Fruit fly (Drosophila melanogaster) whole organism, embryonic: ENCODE results near the gene CG34384.
A peak's percentile ranks its signal among the peaks of the same experiment; 100 is the strongest.

Experiments used
- Atf-2 ChIP-seq: fragments of 200-800 bp; sonication (Bioruptor generic); optimal IDR thresholded peaks from 2 replicates; lab custom pipeline; 2016; ENCODE audit warnings: missing biosample characterization, missing genetic modification characterization
- Awh ChIP-seq: fragments of 200-800 bp; sonication (Bioruptor generic); IDR thresholded peaks from 2 replicates; pipeline ENCODE4, ENCODE4 v1.3.6; 2022; ENCODE audit warnings: missing biosample characterization, missing genetic modification characterization
- CG13624 ChIP-seq: fragments of 200-800 bp; sonication (Bioruptor generic); optimal IDR thresholded peaks from 2 replicates; lab custom pipeline; 2016; ENCODE audit warnings: missing biosample characterization, missing genetic modification characterization
- CG14667 ChIP-seq: fragments of 200-800 bp; sonication (Bioruptor generic); IDR thresholded peaks from 2 replicates; pipeline ENCODE4 v1.3.6; 2022; ENCODE audit warnings: missing biosample characterization, missing genetic modification characterization
- CG15696 ChIP-seq: fragments of 200-800 bp; sonication (Bioruptor generic); optimal IDR thresholded peaks from 2 replicates; lab custom pipeline; 2019; ENCODE audit warnings: missing biosample characterization, mild to moderate bottlenecking, missing genetic modification characterization, moderate library complexity
- CG18619 ChIP-seq: fragments of 200-800 bp; sonication (Bioruptor generic); optimal IDR thresholded peaks from 3 replicates; lab custom pipeline; 2017; ENCODE audit warnings: missing biosample characterization, mild to moderate bottlenecking, missing genetic modification characterization
- CG18764 ChIP-seq: fragments of 200-800 bp; sonication (Bioruptor generic); optimal IDR thresholded peaks from 3 replicates; lab custom pipeline; 2016; ENCODE audit warnings: missing biosample characterization, missing genetic modification characterization
- CG33557 ChIP-seq: fragments of 200-800 bp; sonication (Bioruptor generic); optimal IDR thresholded peaks from 2 replicates; lab custom pipeline; 2019; ENCODE audit warnings: missing biosample characterization, mild to moderate bottlenecking, missing genetic modification characterization, moderate library complexity
- CG34224 ChIP-seq: fragments of 200-800 bp; sonication (Bioruptor generic); IDR thresholded peaks from 3 replicates; pipeline ENCODE4 v1.3.6; 2022; ENCODE audit warnings: missing biosample characterization, missing genetic modification characterization; ENCODE audit not compliant: partially characterized antibody
- CG3838 ChIP-seq: fragments of 200-800 bp; sonication (Bioruptor generic); optimal IDR thresholded peaks from 3 replicates; lab custom pipeline; 2016; ENCODE audit warnings: missing biosample characterization, missing genetic modification characterization
- CG4617 ChIP-seq: fragments of 200-800 bp; sonication (Bioruptor generic); optimal IDR thresholded peaks from 3 replicates; lab custom pipeline; 2016; ENCODE audit warnings: missing biosample characterization, missing genetic modification characterization, borderline replicate concordance
- CG6683 ChIP-seq: fragments of 200-800 bp; sonication (Bioruptor generic); optimal IDR thresholded peaks from 2 replicates; lab custom pipeline; 2017; ENCODE audit warnings: missing biosample characterization, mild to moderate bottlenecking, missing genetic modification characterization, missing genetic modification reagents
- CG6813 ChIP-seq: fragments of 200-800 bp; sonication (Bioruptor generic); optimal IDR thresholded peaks from 2 replicates; lab custom pipeline; 2017; ENCODE audit warnings: missing biosample characterization, missing genetic modification characterization, mild to moderate bottlenecking, moderate library complexity, missing genetic modification reagents
- CG8765 ChIP-seq: fragments of 200-800 bp; sonication (Bioruptor generic); IDR thresholded peaks from 2 replicates; pipeline ENCODE4 v1.3.6; 2022; ENCODE audit warnings: missing biosample characterization, missing genetic modification characterization
- Dip3 ChIP-seq: fragments of 200-800 bp; sonication (Bioruptor generic); optimal IDR thresholded peaks from 3 replicates; lab custom pipeline; 2016; ENCODE audit warnings: missing biosample characterization, missing genetic modification characterization
- Ets97D ChIP-seq: fragments of 200-800 bp; sonication (Bioruptor generic); optimal IDR thresholded peaks from 3 replicates; lab custom pipeline; 2016; ENCODE audit warnings: missing biosample characterization, missing genetic modification characterization
- H15 ChIP-seq: fragments of 200-800 bp; sonication (Bioruptor generic); IDR thresholded peaks from 3 replicates; pipeline ENCODE4 v1.3.6; 2022; ENCODE audit warnings: missing biosample characterization, missing genetic modification characterization
- HmgZ ChIP-seq: fragments of 200-800 bp; sonication (Bioruptor generic); optimal IDR thresholded peaks from 2 replicates; lab custom pipeline; 2018; ENCODE audit warnings: missing biosample characterization, mild to moderate bottlenecking, missing genetic modification characterization
- Hr78 ChIP-seq, 2 experiments: fragments of 200-800 bp in 1 of 2; fragments of >200 bp in 1 of 2; sonication (Bioruptor generic) in 1 of 2; optimal IDR thresholded peaks; 2 replicates each; lab custom pipeline; 2017 to 2019; ENCODE audit warnings: missing biosample characterization in 2 of 2, missing genetic modification characterization in 2 of 2, mild to moderate bottlenecking in 1 of 2, moderate library complexity in 1 of 2
- Lim3 ChIP-seq: fragments of 200-800 bp; sonication (Bioruptor generic); IDR thresholded peaks from 2 replicates; pipeline ENCODE4 v1.3.6; 2022; ENCODE audit warnings: missing biosample characterization, missing genetic modification characterization
- Myb ChIP-seq: fragments of 200-800 bp; sonication (Bioruptor generic); optimal IDR thresholded peaks from 2 replicates; lab custom pipeline; 2016; ENCODE audit warnings: missing biosample characterization, missing genetic modification characterization
- Optix ChIP-seq: fragments of 200-800 bp; sonication (Bioruptor generic); IDR thresholded peaks from 3 replicates; pipeline ENCODE4 v1.3.6; 2022; ENCODE audit warnings: missing biosample characterization, missing genetic modification characterization
- Sox102F ChIP-seq: fragments of 200-800 bp; sonication (Bioruptor generic); optimal IDR thresholded peaks from 2 replicates; lab custom pipeline; 2018; ENCODE audit warnings: missing biosample characterization, mild to moderate bottlenecking, missing genetic modification characterization, moderate library complexity
- Ssrp ChIP-seq: fragments of 200-800 bp; sonication (Bioruptor generic); optimal IDR thresholded peaks from 2 replicates; lab custom pipeline; 2018; ENCODE audit warnings: missing biosample characterization, mild to moderate bottlenecking, missing genetic modification characterization, moderate library complexity
- amos ChIP-seq: fragments of 200-800 bp; sonication (Bioruptor generic); IDR thresholded peaks from 2 replicates; pipeline ENCODE4 v1.3.6; 2022; ENCODE audit warnings: missing biosample characterization, missing genetic modification characterization; ENCODE audit not compliant: partially characterized antibody
- bigmax ChIP-seq: fragments of 200-800 bp; sonication (Bioruptor generic); optimal IDR thresholded peaks from 2 replicates; lab custom pipeline; 2018; ENCODE audit warnings: missing biosample characterization, mild to moderate bottlenecking, missing genetic modification characterization
- cad ChIP-seq: fragments of >200 bp; optimal IDR thresholded peaks from 2 replicates; lab custom pipeline; 2017; ENCODE audit warnings: missing biosample characterization, missing genetic modification characterization
- chif ChIP-seq, 2 experiments: fragments of 200-800 bp; sonication (Bioruptor generic); optimal IDR thresholded peaks; 3 replicates each; lab custom pipeline; 2016; ENCODE audit warnings: missing biosample characterization in 2 of 2, missing genetic modification characterization in 2 of 2
- chinmo ChIP-seq: fragments of 200-800 bp; sonication (Bioruptor generic); IDR thresholded peaks from 4 replicates; pipeline ENCODE4 v1.3.6; 2022; ENCODE audit warnings: missing biosample characterization, missing genetic modification characterization; ENCODE audit not compliant: partially characterized antibody
- chn ChIP-seq: fragments of 200-800 bp; sonication (Bioruptor generic); optimal IDR thresholded peaks from 2 replicates; lab custom pipeline; 2016; ENCODE audit warnings: missing biosample characterization, missing genetic modification characterization
- da ChIP-seq: fragments of 200-800 bp; sonication (Bioruptor generic); optimal IDR thresholded peaks from 2 replicates; lab custom pipeline; 2016; ENCODE audit warnings: missing biosample characterization, missing genetic modification characterization
- eve ChIP-seq, 2 experiments: fragments of >200 bp; optimal IDR thresholded peaks; 2 replicates each; lab custom pipeline; 2017; ENCODE audit warnings: missing biosample characterization in 2 of 2, missing genetic modification characterization in 2 of 2
- fd3F ChIP-seq: fragments of 200-800 bp; sonication (Bioruptor generic); optimal IDR thresholded peaks from 2 replicates; lab custom pipeline; 2018; ENCODE audit warnings: missing biosample characterization, mild to moderate bottlenecking, missing genetic modification characterization, moderate library complexity
- fu2 ChIP-seq: fragments of 200-800 bp; sonication (Bioruptor generic); optimal IDR thresholded peaks from 2 replicates; lab custom pipeline; 2016; ENCODE audit warnings: missing biosample characterization, missing genetic modification characterization
- jing ChIP-seq: fragments of 200-800 bp; sonication (Bioruptor generic); optimal IDR thresholded peaks from 2 replicates; lab custom pipeline; 2018; ENCODE audit warnings: missing biosample characterization, mild to moderate bottlenecking, missing genetic modification characterization
- knrl ChIP-seq: fragments of 200-800 bp; sonication (Bioruptor generic); IDR thresholded peaks from 3 replicates; pipeline ENCODE4 v1.3.6; 2022; ENCODE audit warnings: missing biosample characterization, missing genetic modification characterization; ENCODE audit not compliant: partially characterized antibody
- lbe ChIP-seq: fragments of 200-800 bp; sonication (Bioruptor generic); optimal IDR thresholded peaks from 2 replicates; lab custom pipeline; 2016; ENCODE audit warnings: missing biosample characterization, mild to moderate bottlenecking, missing genetic modification characterization
- nau ChIP-seq: fragments of 200-800 bp; sonication (Bioruptor generic); optimal IDR thresholded peaks from 3 replicates; lab custom pipeline; 2017; ENCODE audit warnings: missing biosample characterization, mild to moderate bottlenecking, missing genetic modification characterization, missing genetic modification reagents
- nerfin-1 ChIP-seq: fragments of 200-800 bp; sonication (Bioruptor generic); optimal IDR thresholded peaks from 3 replicates; lab custom pipeline; 2019; ENCODE audit warnings: missing biosample characterization, mild to moderate bottlenecking, missing genetic modification characterization, moderate library complexity
- odd ChIP-seq: fragments of 200-800 bp; sonication (Bioruptor generic); optimal IDR thresholded peaks from 2 replicates; lab custom pipeline; 2017; ENCODE audit warnings: missing biosample characterization, mild to moderate bottlenecking, missing genetic modification characterization
- pnt ChIP-seq: fragments of 200-800 bp; sonication (Bioruptor generic); optimal IDR thresholded peaks from 3 replicates; lab custom pipeline; 2016; ENCODE audit warnings: missing biosample characterization, missing genetic modification characterization
- rib ChIP-seq: fragments of 200-800 bp; sonication (Bioruptor generic); IDR thresholded peaks from 2 replicates; pipeline ENCODE4 v1.3.6; 2022; ENCODE audit warnings: missing biosample characterization, missing genetic modification characterization
- salm ChIP-seq: fragments of 200-800 bp; sonication (Bioruptor generic); optimal IDR thresholded peaks from 2 replicates; lab custom pipeline; 2018; ENCODE audit warnings: missing biosample characterization, mild to moderate bottlenecking, missing genetic modification characterization
- sens ChIP-seq: fragments of 200-800 bp; sonication (Bioruptor generic); peaks from one replicate; lab custom pipeline; 2016; ENCODE audit warnings: missing biosample characterization, missing genetic modification characterization
- seq ChIP-seq: fragments of 200-800 bp; sonication (Bioruptor generic); IDR thresholded peaks from 2 replicates; pipeline ENCODE4 v1.3.6; 2022; ENCODE audit warnings: missing biosample characterization, missing genetic modification characterization
- sisA ChIP-seq: fragments of 200-800 bp; sonication (Bioruptor generic); IDR thresholded peaks from 2 replicates; pipeline ENCODE4 v1.3.6; 2022; ENCODE audit warnings: missing biosample characterization, missing genetic modification characterization
- so ChIP-seq: fragments of 200-800 bp; sonication (Bioruptor generic); IDR thresholded peaks from 3 replicates; pipeline ENCODE4 v1.3.6; 2022; ENCODE audit warnings: missing biosample characterization, missing genetic modification characterization
- ssp ChIP-seq: fragments of 200-800 bp; sonication (Bioruptor generic); IDR thresholded peaks from 2 replicates; pipeline ENCODE4 v1.3.6; 2022; ENCODE audit warnings: missing biosample characterization, missing genetic modification characterization
- tin ChIP-seq: fragments of 200-800 bp; sonication (Bioruptor generic); optimal IDR thresholded peaks from 3 replicates; lab custom pipeline; 2016; ENCODE audit warnings: missing biosample characterization, missing genetic modification characterization
- wek ChIP-seq: fragments of 200-800 bp; sonication (Bioruptor generic); optimal IDR thresholded peaks from 3 replicates; lab custom pipeline; 2018; ENCODE audit warnings: missing biosample characterization, mild to moderate bottlenecking, missing genetic modification characterization, moderate library complexity
- zfh2 ChIP-seq: fragments of 200-800 bp; sonication (Bioruptor generic); optimal IDR thresholded peaks from 2 replicates; lab custom pipeline; 2016; ENCODE audit warnings: missing biosample characterization, missing genetic modification characterization

Gene CG34384

DNA sequence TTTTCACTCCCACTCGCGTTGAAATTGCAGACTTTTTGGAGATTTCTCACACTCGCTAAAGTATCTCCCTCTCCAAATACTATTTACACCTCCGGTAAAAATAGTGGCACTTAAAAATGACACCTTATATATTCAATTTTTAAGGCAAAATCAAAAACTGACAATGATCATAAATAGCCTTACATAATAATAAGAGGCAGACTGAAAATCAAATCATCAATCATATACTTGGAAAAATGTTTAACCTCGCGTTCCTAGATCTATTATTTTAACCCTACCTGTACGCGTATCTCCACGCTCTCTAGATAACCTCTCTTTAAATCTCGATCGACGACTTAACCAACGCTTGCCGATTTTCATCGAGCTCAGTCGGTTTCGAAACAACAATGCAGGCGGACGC lies 81.3 kb downstream of the CG34384 start (continued):
- TF ChIP-seq CG18619 (GFP tag; lab: Kevin White, UChicago) (peak; percentile 61), Awh (GFP tag; lab: Robert Waterston, UW) (peak; percentile 46; the same call in 1 of the 2 replicates), fd3F (GFP tag; lab: Kevin White, UChicago) (peak; percentile 71), Dip3 (GFP tag; lab: Kevin White, UChicago) (peak; percentile 51), CG34224 (no peak), Myb (GFP tag; lab: Kevin White, UChicago) (peak; percentile 15), Ets97D (GFP tag; lab: Kevin White, UChicago) (no peak), Sox102F (GFP tag; lab: Kevin White, UChicago) (no peak), Hr78 (GFP tag; optimal IDR thresholded peaks at IDR 0.05; lab: Kevin White, UChicago) (no peak), CG14667 (GFP tag; lab: Robert Waterston, UW) (peak; percentile 41; the same call in 1 of the 2 replicates), chinmo (GFP tag; lab: Robert Waterston, UW) (no peak), eve (GFP tag; optimal IDR thresholded peaks at IDR 0.05; lab: Kevin White, UChicago) (no peak), Optix (GFP tag; lab: Robert Waterston, UW) (no peak), CG6683 (GFP tag; lab: Kevin White, UChicago) (peak; percentile 47), HmgZ (tag; lab: Kevin White, UChicago) (peak; percentile 54), CG18764 (peak; percentile 30), Atf-2 (GFP tag; lab: Kevin White, UChicago) (no peak), CG3838 (peak; percentile 1), jing (GFP tag; lab: Kevin White, UChicago) (no peak), salm (no peak), chif (GFP tag; optimal IDR thresholded peaks at IDR 0.05; lab: Kevin White, UChicago) (peak in 1 of 2 experiments; percentile 24), odd (GFP tag; lab: Kevin White, UChicago) (no peak), seq (peak; percentile 65; the same call in 1 of the 2 replicates), CG8765 (GFP tag; lab: Robert Waterston, UW) (no peak; the same call in 1 of the 2 replicates), so (GFP tag; lab: Robert Waterston, UW) (peak; percentile 76; the same call in 1 of the 3 replicates), bigmax (GFP tag; lab: Kevin White, UChicago) (no peak), knrl (GFP tag; lab: Robert Waterston, UW) (no peak), chn (GFP tag; lab: Kevin White, UChicago) (no peak), tin (GFP tag; lab: Kevin White, UChicago) (peak; percentile 30), CG33557 (GFP tag; lab: Kevin White, UChicago) (no peak), da (GFP tag; lab: Kevin White, UChicago) (no peak), rib (GFP tag; lab: Robert Waterston, UW) (peak; percentile 45), sens (GFP tag; lab: Kevin White, UChicago) (no peak), H15 (GFP tag; lab: Robert Waterston, UW) (peak; percentile 60; the same call in 1 of the 3 replicates), nerfin-1 (tag; lab: Kevin White, UChicago) (no peak), Lim3 (GFP tag; lab: Robert Waterston, UW) (no peak), sisA (GFP tag; lab: Robert Waterston, UW) (peak; percentile 59), fu2 (GFP tag; lab: Kevin White, UChicago) (no peak), nau (GFP tag; lab: Kevin White, UChicago) (no peak), CG15696 (tag; lab: Kevin White, UChicago) (no peak), lbe (GFP tag; lab: Kevin White, UChicago) (no peak), pnt (GFP tag; lab: Kevin White, UChicago) (peak; percentile 30), CG4617 (GFP tag; lab: Kevin White, UChicago) (no peak), zfh2 (peak; percentile 64), CG6813 (GFP tag; lab: Kevin White, UChicago) (peak; percentile 70), CG13624 (GFP tag; lab: Kevin White, UChicago) (peak; percentile 55), wek (GFP tag; lab: Kevin White, UChicago) (no peak), Ssrp (tag; lab: Kevin White, UChicago) (no peak), ssp (GFP tag; lab: Robert Waterston, UW) (0 out of 2 replicates have a peak, but pooled peaks have one; percentile 29), cad (GFP tag; lab: Kevin White, UChicago) (no peak), amos (GFP tag; lab: Robert Waterston, UW) (no peak; the same call in 1 of the 2 replicates)
